Fruit fly (Drosophila melanogaster) whole organism, embryonic: ENCODE measurements around the gene CG31126.

Experiments used
- Bdp1 ChIP-seq: fragments of 200-800 bp; sonication (Bioruptor generic); optimal IDR thresholded peaks from 3 replicates; lab custom pipeline; 2016; ENCODE audit warnings: missing biosample characterization, missing genetic modification characterization
- CG10267 ChIP-seq: fragments of 200-800 bp; sonication (Bioruptor generic); optimal IDR thresholded peaks from 2 replicates; lab custom pipeline; 2018; ENCODE audit warnings: missing biosample characterization, mild to moderate bottlenecking, missing genetic modification characterization, moderate library complexity
- CG10565 ChIP-seq: fragments of 200-800 bp; sonication (Bioruptor generic); optimal IDR thresholded peaks from 3 replicates; lab custom pipeline; 2016; ENCODE audit warnings: missing biosample characterization, mild to moderate bottlenecking, missing genetic modification characterization
- CG1233 ChIP-seq: fragments of 200-800 bp; sonication (Bioruptor generic); optimal IDR thresholded peaks from 4 replicates; lab custom pipeline; 2018; ENCODE audit warnings: missing biosample characterization, mild to moderate bottlenecking, missing genetic modification characterization
- CG12659 ChIP-seq: fragments of 200-800 bp; sonication (Bioruptor generic); optimal IDR thresholded peaks from 3 replicates; lab custom pipeline; 2017; ENCODE audit warnings: mild to moderate bottlenecking, missing biosample characterization, missing genetic modification reagents, missing genetic modification characterization
- CG12769 ChIP-seq: fragments of 200-800 bp; sonication (Bioruptor generic); optimal IDR thresholded peaks from 2 replicates; lab custom pipeline; 2019; ENCODE audit warnings: missing biosample characterization, mild to moderate bottlenecking, missing genetic modification characterization, moderate library complexity
- CG13287 ChIP-seq: fragments of 200-800 bp; sonication (Bioruptor generic); IDR thresholded peaks from 2 replicates; pipeline ENCODE4 v1.3.6; 2022; ENCODE audit warnings: missing biosample characterization, missing genetic modification characterization; ENCODE audit not compliant: partially characterized antibody
- CG13424 ChIP-seq: fragments of 200-800 bp; sonication (Bioruptor generic); optimal IDR thresholded peaks from 2 replicates; lab custom pipeline; 2019; ENCODE audit warnings: missing biosample characterization, mild to moderate bottlenecking, missing genetic modification characterization, moderate library complexity
- CG1529 ChIP-seq: fragments of 200-800 bp; sonication (Bioruptor generic); optimal IDR thresholded peaks from 3 replicates; lab custom pipeline; 2018; ENCODE audit warnings: missing biosample characterization, missing genetic modification characterization
- CG15514 ChIP-seq: fragments of 200-800 bp; sonication (Bioruptor generic); optimal IDR thresholded peaks from 3 replicates; lab custom pipeline; 2017; ENCODE audit warnings: missing biosample characterization, missing genetic modification characterization, mild to moderate bottlenecking, moderate library complexity, missing genetic modification reagents
- CG15696 ChIP-seq: fragments of 200-800 bp; sonication (Bioruptor generic); optimal IDR thresholded peaks from 2 replicates; lab custom pipeline; 2019; ENCODE audit warnings: missing biosample characterization, mild to moderate bottlenecking, missing genetic modification characterization, moderate library complexity
- CG16863 ChIP-seq: fragments of 200-800 bp; sonication (Bioruptor generic); optimal IDR thresholded peaks from 3 replicates; lab custom pipeline; 2016; ENCODE audit warnings: missing biosample characterization, missing genetic modification characterization
- CG1792 ChIP-seq: fragments of 200-800 bp; sonication (Bioruptor generic); optimal IDR thresholded peaks from 2 replicates; lab custom pipeline; 2016; ENCODE audit warnings: missing biosample characterization, missing genetic modification characterization
- CG30431 ChIP-seq: fragments of 200-800 bp; sonication (Bioruptor generic); optimal IDR thresholded peaks from 2 replicates; lab custom pipeline; 2017; ENCODE audit warnings: missing biosample characterization, missing genetic modification characterization
- CG31441 ChIP-seq: fragments of 200-800 bp; sonication (Bioruptor generic); IDR thresholded peaks from 2 replicates; pipeline ENCODE4 v1.3.6; 2022; ENCODE audit warnings: missing biosample characterization, missing genetic modification characterization
- CG3838 ChIP-seq: fragments of 200-800 bp; sonication (Bioruptor generic); optimal IDR thresholded peaks from 3 replicates; lab custom pipeline; 2016; ENCODE audit warnings: missing biosample characterization, missing genetic modification characterization
- CG3995 ChIP-seq: fragments of 200-800 bp; sonication (Bioruptor generic); optimal IDR thresholded peaks from 3 replicates; lab custom pipeline; 2016; ENCODE audit warnings: missing biosample characterization, missing genetic modification characterization
- CG4328 ChIP-seq: fragments of 200-800 bp; sonication (Bioruptor generic); optimal IDR thresholded peaks from 3 replicates; lab custom pipeline; 2017; ENCODE audit warnings: missing biosample characterization, missing genetic modification reagents, missing genetic modification characterization
- CG9609 ChIP-seq: fragments of 200-800 bp; sonication (Bioruptor generic); optimal IDR thresholded peaks from 3 replicates; lab custom pipeline; 2016; ENCODE audit warnings: missing biosample characterization, missing genetic modification characterization
- CG9727 ChIP-seq: fragments of 200-800 bp; sonication (Bioruptor generic); optimal IDR thresholded peaks from 3 replicates; lab custom pipeline; 2017; ENCODE audit warnings: missing biosample characterization, mild to moderate bottlenecking, missing genetic modification characterization
- CG9797 ChIP-seq: fragments of 200-800 bp; sonication (Bioruptor generic); optimal IDR thresholded peaks from 3 replicates; lab custom pipeline; 2018; ENCODE audit warnings: missing biosample characterization, mild to moderate bottlenecking, missing genetic modification characterization
- CHES-1-like ChIP-seq: fragments of 200-800 bp; sonication (Bioruptor generic); optimal IDR thresholded peaks from 2 replicates; lab custom pipeline; 2016; ENCODE audit warnings: missing biosample characterization, missing genetic modification characterization
- Dref ChIP-seq: fragments of 200-800 bp; sonication (Bioruptor generic); IDR thresholded peaks from 2 replicates; pipeline ENCODE4 v1.3.6; 2022; ENCODE audit warnings: missing biosample characterization, missing genetic modification characterization
- Max ChIP-seq: fragments of 200-800 bp; sonication (Bioruptor generic); optimal IDR thresholded peaks from 2 replicates; lab custom pipeline; 2016; ENCODE audit warnings: missing biosample characterization, mild to moderate bottlenecking, missing genetic modification characterization
- Nf-YB ChIP-seq: fragments of 200-800 bp; sonication (Bioruptor generic); optimal IDR thresholded peaks from 3 replicates; lab custom pipeline; 2019; ENCODE audit warnings: missing biosample characterization, mild to moderate bottlenecking, missing genetic modification characterization, moderate library complexity
- Usf ChIP-seq: fragments of 200-800 bp; sonication (Bioruptor generic); optimal IDR thresholded peaks from 2 replicates; lab custom pipeline; 2017; ENCODE audit warnings: missing genotype, missing biosample characterization, missing genetic modification characterization
- YL-1 ChIP-seq: fragments of 200-800 bp; sonication (Bioruptor generic); optimal IDR thresholded peaks from 3 replicates; lab custom pipeline; 2017; ENCODE audit warnings: missing biosample characterization, mild to moderate bottlenecking, missing genetic modification characterization
- amos ChIP-seq: fragments of 200-800 bp; sonication (Bioruptor generic); IDR thresholded peaks from 2 replicates; pipeline ENCODE4 v1.3.6; 2022; ENCODE audit warnings: missing biosample characterization, missing genetic modification characterization; ENCODE audit not compliant: partially characterized antibody
- bab2 ChIP-seq: fragments of 200-800 bp; sonication (Bioruptor generic); optimal IDR thresholded peaks from 2 replicates; lab custom pipeline; 2016; ENCODE audit warnings: missing biosample characterization, missing genetic modification characterization
- bbx ChIP-seq: fragments of 200-800 bp; sonication (Bioruptor generic); IDR thresholded peaks from 2 replicates; pipeline ENCODE4 v1.3.6; 2022; ENCODE audit warnings: missing biosample characterization, missing genetic modification characterization; ENCODE audit not compliant: partially characterized antibody
- cg ChIP-seq: fragments of 200-800 bp; sonication (Bioruptor generic); optimal IDR thresholded peaks from 3 replicates; lab custom pipeline; 2019; ENCODE audit warnings: missing biosample characterization, mild to moderate bottlenecking, missing genetic modification characterization, moderate library complexity
- corto ChIP-seq: fragments of 200-800 bp; sonication (Bioruptor generic); optimal IDR thresholded peaks from 2 replicates; lab custom pipeline; 2016; ENCODE audit warnings: missing biosample characterization, mild to moderate bottlenecking, missing genetic modification characterization, moderate library complexity
- dmrt11E ChIP-seq: fragments of 200-800 bp; sonication (Bioruptor generic); optimal IDR thresholded peaks from 3 replicates; lab custom pipeline; 2018; ENCODE audit warnings: missing biosample characterization, mild to moderate bottlenecking, missing genetic modification characterization, moderate library complexity
- dpn ChIP-seq, 2 experiments: fragments of 200-800 bp; sonication (Bioruptor generic); optimal IDR thresholded peaks; 3 replicates each; lab custom pipeline; 2016; ENCODE audit warnings: missing biosample characterization in 2 of 2, missing genetic modification characterization in 2 of 2
- ftz-f1 ChIP-seq: fragments of 200-800 bp; sonication (Bioruptor generic); optimal IDR thresholded peaks from 2 replicates; lab custom pipeline; 2016; ENCODE audit warnings: missing biosample characterization, missing genetic modification characterization
- gcm2 ChIP-seq: fragments of 200-800 bp; sonication (Bioruptor generic); optimal IDR thresholded peaks from 2 replicates; lab custom pipeline; 2016; ENCODE audit warnings: missing biosample characterization, missing genetic modification characterization
- grn ChIP-seq: fragments of 200-800 bp; sonication (Bioruptor generic); optimal IDR thresholded peaks from 3 replicates; lab custom pipeline; 2017; ENCODE audit warnings: missing biosample characterization, missing genetic modification characterization
- jing ChIP-seq: fragments of 200-800 bp; sonication (Bioruptor generic); optimal IDR thresholded peaks from 2 replicates; lab custom pipeline; 2018; ENCODE audit warnings: missing biosample characterization, mild to moderate bottlenecking, missing genetic modification characterization
- mam ChIP-seq: fragments of 200-800 bp; sonication (Bioruptor generic); optimal IDR thresholded peaks from 3 replicates; lab custom pipeline; 2016; ENCODE audit warnings: missing biosample characterization, missing genetic modification characterization
- nerfin-2 ChIP-seq: fragments of 200-800 bp; sonication (Bioruptor generic); IDR thresholded peaks from 2 replicates; pipeline ENCODE4 v1.3.6; 2022; ENCODE audit warnings: missing biosample characterization, missing genetic modification characterization; ENCODE audit not compliant: partially characterized antibody
- pum ChIP-seq: fragments of 200-800 bp; sonication (Bioruptor generic); optimal IDR thresholded peaks from 2 replicates; lab custom pipeline; 2016; ENCODE audit warnings: missing biosample characterization, missing genetic modification characterization
- salm ChIP-seq: fragments of 200-800 bp; sonication (Bioruptor generic); optimal IDR thresholded peaks from 2 replicates; lab custom pipeline; 2018; ENCODE audit warnings: missing biosample characterization, mild to moderate bottlenecking, missing genetic modification characterization
- sna ChIP-seq: fragments of 200-800 bp; sonication (Bioruptor generic); IDR thresholded peaks from 2 replicates; pipeline ENCODE4 v1.3.6; 2022; ENCODE audit warnings: missing biosample characterization, missing genetic modification characterization; ENCODE audit not compliant: partially characterized antibody
- sob ChIP-seq: fragments of 200-800 bp; sonication (Bioruptor generic); IDR thresholded peaks from 2 replicates; pipeline ENCODE4 v1.3.6; 2022; ENCODE audit warnings: missing biosample characterization, missing genetic modification characterization
- sug ChIP-seq: fragments of 200-800 bp; optimal IDR thresholded peaks from 2 replicates; lab custom pipeline; 2019; ENCODE audit warnings: missing biosample characterization, mild to moderate bottlenecking, missing genetic modification characterization, moderate library complexity
- tll ChIP-seq, 2 experiments: fragments of 200-800 bp in 1 of 2; fragments of >200 bp in 1 of 2; sonication (Bioruptor generic) in 1 of 2; optimal IDR thresholded peaks; 2 replicates each; lab custom pipeline; 2017 to 2019; ENCODE audit warnings: missing biosample characterization in 2 of 2, missing genetic modification characterization in 2 of 2, mild to moderate bottlenecking in 1 of 2, moderate library complexity in 1 of 2
- trem ChIP-seq: fragments of 200-800 bp; optimal IDR thresholded peaks from 3 replicates; lab custom pipeline; 2019; ENCODE audit warnings: missing biosample characterization, mild to moderate bottlenecking, missing genetic modification characterization, moderate library complexity
- unc-4 ChIP-seq: fragments of 200-800 bp; sonication (Bioruptor generic); IDR thresholded peaks from 2 replicates; pipeline ENCODE4 v1.3.6; 2022; ENCODE audit warnings: missing biosample characterization, missing genetic modification characterization; ENCODE audit not compliant: partially characterized antibody
- vfl ChIP-seq: fragments of 200-800 bp; sonication (Bioruptor generic); optimal IDR thresholded peaks from 2 replicates; lab custom pipeline; 2016; ENCODE audit warnings: missing biosample characterization, missing genetic modification characterization
- zen2 ChIP-seq: fragments of 200-800 bp; sonication (Bioruptor generic); IDR thresholded peaks from 3 replicates; pipeline ENCODE4 v1.3.6; 2022; ENCODE audit warnings: missing biosample characterization, missing genetic modification characterization; ENCODE audit not compliant: partially characterized antibody

Gene CG31126

DNA sequence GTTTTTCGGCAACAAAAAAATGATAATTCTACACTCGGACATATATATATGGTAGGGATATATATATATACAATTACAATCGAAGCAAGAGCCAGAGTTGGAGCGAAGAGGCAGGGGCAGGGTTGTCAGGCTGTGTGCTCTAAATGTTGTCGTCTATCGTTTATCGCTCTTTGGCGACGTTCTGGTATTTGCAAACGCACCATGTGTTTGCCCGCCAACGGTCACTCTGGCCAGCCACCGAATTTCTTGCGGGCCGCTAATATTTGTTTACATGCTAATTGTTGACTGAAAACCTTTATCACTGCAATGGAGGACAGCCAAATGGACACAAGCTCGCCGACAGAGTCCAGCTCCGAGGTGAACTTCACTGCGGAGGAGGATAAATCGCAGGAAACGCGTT, 9.5 kb upstream of the CG31126 start, which contains the start of the genes puf and ash2 (continued):
- TF ChIP-seq CG13424 (tag; lab: Kevin White, UChicago): no peak
- no peak for TF ChIP-seq jing (GFP tag; lab: Kevin White, UChicago)
- TF ChIP-seq Bdp1 (GFP tag; lab: Kevin White, UChicago): no peak
- TF ChIP-seq trem (tag; lab: Kevin White, UChicago): peak; percentile 53
- peak; percentile 16 for TF ChIP-seq cg
- no peak for TF ChIP-seq Usf (GFP tag; lab: Kevin White, UChicago)
- TF ChIP-seq CG4328 (GFP tag; lab: Kevin White, UChicago): no peak
- peak; percentile 83 for TF ChIP-seq YL-1 (GFP tag; lab: Kevin White, UChicago)
- TF ChIP-seq Max (GFP tag; lab: Kevin White, UChicago): peak; percentile 21
- peak; percentile 73 for TF ChIP-seq CG15514 (GFP tag; lab: Kevin White, UChicago)
- TF ChIP-seq CG13287 (GFP tag; lab: Robert Waterston, UW): peak; percentile 68
- TF ChIP-seq salm (tag; lab: Kevin White, UChicago): no peak
- TF ChIP-seq CG3838: no peak
- peak; percentile 64 for TF ChIP-seq CHES-1-like (GFP tag; lab: Kevin White, UChicago)
- TF ChIP-seq bbx: peak; percentile 81
- no peak for TF ChIP-seq Nf-YB (GFP tag; lab: Kevin White, UChicago)
- TF ChIP-seq CG30431: no peak
- TF ChIP-seq CG31441 (GFP tag; lab: Robert Waterston, UW): no peak
- TF ChIP-seq CG3995: no peak
- TF ChIP-seq gcm2 (GFP tag; lab: Kevin White, UChicago): no peak
- peak; percentile 71 for TF ChIP-seq CG12659 (GFP tag; lab: Kevin White, UChicago)
- TF ChIP-seq amos (GFP tag; lab: Robert Waterston, UW): peak; percentile 57
- TF ChIP-seq sna: peak; percentile 27; the same call in 1 of the 2 replicates
- no peak for TF ChIP-seq vfl (GFP tag; lab: Kevin White, UChicago)
- no peak for TF ChIP-seq CG10565
- peak; percentile 48 for TF ChIP-seq unc-4 (GFP tag; lab: Robert Waterston, UW)
- TF ChIP-seq corto (GFP tag; lab: Kevin White, UChicago): no peak
- no peak for TF ChIP-seq CG10267 (tag; lab: Kevin White, UChicago)
- no peak for TF ChIP-seq CG12769
- no peak for TF ChIP-seq CG1233 (GFP tag; lab: Kevin White, UChicago)
- TF ChIP-seq sug (tag; lab: Kevin White, UChicago): no peak
- TF ChIP-seq mam: no peak
- TF ChIP-seq ftz-f1 (GFP tag; lab: Kevin White, UChicago): no peak
- peak; percentile 63; the same call in 1 of the 3 replicates for TF ChIP-seq zen2 (GFP tag; lab: Robert Waterston, UW)
- no peak for TF ChIP-seq dmrt11E
- no peak for TF ChIP-seq CG1529 (GFP tag; lab: Kevin White, UChicago)
- no peak for TF ChIP-seq nerfin-2 (GFP tag; lab: Robert Waterston, UW)
- no peak for TF ChIP-seq pum (GFP tag; lab: Kevin White, UChicago)
- no peak for TF ChIP-seq CG9727 (GFP tag; lab: Kevin White, UChicago)
- TF ChIP-seq CG16863: no peak
- TF ChIP-seq dpn (GFP tag; optimal IDR thresholded peaks at IDR 0.05; lab: Kevin White, UChicago): no peak
- no peak for TF ChIP-seq grn
- no peak for TF ChIP-seq bab2 (GFP tag; lab: Kevin White, UChicago)
- TF ChIP-seq sob (GFP tag; lab: Robert Waterston, UW): peak; percentile 57
- TF ChIP-seq CG15696: no peak
- no peak for TF ChIP-seq CG1792 (GFP tag; lab: Kevin White, UChicago)
- TF ChIP-seq Dref (GFP tag; lab: Robert Waterston, UW): peak; percentile 90
- TF ChIP-seq CG9609 (GFP tag; lab: Kevin White, UChicago): no peak
- TF ChIP-seq tll (GFP tag; optimal IDR thresholded peaks at IDR 0.05; lab: Kevin White, UChicago): no peak
- TF ChIP-seq CG9797: peak; percentile 81
